Fruit fly (Drosophila melanogaster) S2 (cell line): ENCODE measurements around the gene mio.

Experiments
- CG8478 ChIP-seq: fragments of >200 bp; optimal IDR thresholded peaks from 2 replicates; lab custom pipeline; 2018
- CTCF ChIP-seq, 2 experiments: fragments of >200 bp; optimal IDR thresholded peaks; 2 replicates each; lab custom pipeline; 2018

mio gene

dm6 chr2L:2217067-2217684 lies at the start of gene mio, which contains the start of the genes CG15386 and CG42371:
Gene mio (plus strand): TSS chr2L:2217290.
Gene CG15386 (minus strand): TSS chr2L:2217246.
Gene CG42371 (minus strand): TSS chr2L:2217246.
- TF ChIP-seq CG8478 (lab: Kevin White, UChicago) (no peak), CTCF (optimal IDR thresholded peaks at IDR 0.05; lab: Kevin White, UChicago) (no peak)

DNA sequence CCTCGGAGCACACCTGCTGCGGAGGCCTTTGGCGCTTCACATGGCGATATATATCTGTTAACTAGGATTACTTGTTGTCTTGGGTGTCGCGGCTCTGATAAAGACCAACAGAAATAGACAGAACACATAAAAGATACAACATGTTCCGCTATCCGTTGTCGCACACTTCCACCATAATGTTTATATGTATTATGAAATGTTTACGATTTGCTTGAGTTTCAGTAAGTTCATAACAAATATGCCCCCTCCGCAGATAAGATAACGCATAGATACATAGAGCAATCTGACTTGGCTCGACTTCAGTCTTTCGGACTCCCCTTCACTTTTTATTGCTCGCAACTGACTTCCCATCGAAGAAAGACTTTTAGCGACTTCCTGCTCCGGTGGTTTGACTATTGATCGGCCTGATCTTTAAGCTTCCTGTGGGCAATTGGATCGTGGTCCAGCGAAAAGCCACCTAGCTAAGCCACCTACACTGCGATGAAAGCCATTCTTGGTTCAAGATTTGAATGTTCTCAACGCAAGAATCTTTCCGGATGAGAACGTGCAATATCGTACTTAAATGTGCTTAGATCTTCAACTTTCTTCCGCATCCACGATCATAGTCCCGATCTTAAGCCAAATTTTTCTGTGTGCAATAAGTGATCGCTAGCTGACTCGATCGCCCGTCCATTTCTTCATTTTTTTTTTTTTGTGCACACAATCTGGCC lies 48.8 kb upstream of the mio start:
- TF ChIP-seq CTCF (optimal IDR thresholded peaks at IDR 0.05; lab: Kevin White, UChicago) (no peak), CG8478 (lab: Kevin White, UChicago) (no peak)

- TF ChIP-seq CTCF (optimal IDR thresholded peaks at IDR 0.05; lab: Kevin White, UChicago) (no peak), CG8478 (lab: Kevin White, UChicago) (no peak)
These were observed 48.1 kb upstream of the mio start for dm6 chr2L:2168894-2169456.

dm6 chr2L:2171366-2172078 lies 45.6 kb upstream of the mio start:
- TF ChIP-seq CG8478 (lab: Kevin White, UChicago) = no peak
- no peak for TF ChIP-seq CTCF (optimal IDR thresholded peaks at IDR 0.05; lab: Kevin White, UChicago)

- TF ChIP-seq CTCF (optimal IDR thresholded peaks at IDR 0.05; lab: Kevin White, UChicago) (no peak), CG8478 (lab: Kevin White, UChicago) (no peak)
These were observed 44.5 kb upstream of the mio start for dm6 chr2L:2172460-2173121.

DNA sequence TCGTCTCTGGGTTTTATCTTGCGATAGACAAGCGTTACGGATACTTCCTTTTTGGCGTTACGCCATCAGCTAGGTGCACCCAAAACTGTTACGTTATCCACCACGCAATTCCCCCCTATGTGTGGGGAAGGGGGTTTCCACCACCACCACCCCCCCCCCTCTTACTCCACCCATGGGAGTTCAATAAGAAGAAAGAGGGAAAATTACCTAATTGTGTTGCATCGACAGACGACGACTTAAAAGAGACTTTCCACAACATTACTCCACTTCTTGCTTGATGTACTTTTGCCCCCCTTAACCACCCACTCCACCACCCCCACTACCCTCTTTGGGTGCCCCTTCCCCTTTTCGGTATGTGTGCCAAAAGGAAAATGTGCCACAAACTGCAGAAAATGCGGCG lies 43.9 kb upstream of the mio start:
- TF ChIP-seq CG8478 (lab: Kevin White, UChicago) = no peak
- TF ChIP-seq CTCF (optimal IDR thresholded peaks at IDR 0.05; lab: Kevin White, UChicago) = no peak

dm6 chr2L:2173604-2174003 lies 43.5 kb upstream of the mio start:
- no peak for TF ChIP-seq CTCF (optimal IDR thresholded peaks at IDR 0.05; lab: Kevin White, UChicago)

- TF ChIP-seq CG8478 (lab: Kevin White, UChicago) (no peak), CTCF (optimal IDR thresholded peaks at IDR 0.05; lab: Kevin White, UChicago) (no peak)
These were observed 41.8 kb upstream of the mio start for dm6 chr2L:2175090-2175830.

dm6 chr2L:2175930-2176643 lies 41.0 kb upstream of the mio start:
- TF ChIP-seq CTCF (optimal IDR thresholded peaks at IDR 0.05; lab: Kevin White, UChicago) (no peak), CG8478 (lab: Kevin White, UChicago) (no peak)

DNA sequence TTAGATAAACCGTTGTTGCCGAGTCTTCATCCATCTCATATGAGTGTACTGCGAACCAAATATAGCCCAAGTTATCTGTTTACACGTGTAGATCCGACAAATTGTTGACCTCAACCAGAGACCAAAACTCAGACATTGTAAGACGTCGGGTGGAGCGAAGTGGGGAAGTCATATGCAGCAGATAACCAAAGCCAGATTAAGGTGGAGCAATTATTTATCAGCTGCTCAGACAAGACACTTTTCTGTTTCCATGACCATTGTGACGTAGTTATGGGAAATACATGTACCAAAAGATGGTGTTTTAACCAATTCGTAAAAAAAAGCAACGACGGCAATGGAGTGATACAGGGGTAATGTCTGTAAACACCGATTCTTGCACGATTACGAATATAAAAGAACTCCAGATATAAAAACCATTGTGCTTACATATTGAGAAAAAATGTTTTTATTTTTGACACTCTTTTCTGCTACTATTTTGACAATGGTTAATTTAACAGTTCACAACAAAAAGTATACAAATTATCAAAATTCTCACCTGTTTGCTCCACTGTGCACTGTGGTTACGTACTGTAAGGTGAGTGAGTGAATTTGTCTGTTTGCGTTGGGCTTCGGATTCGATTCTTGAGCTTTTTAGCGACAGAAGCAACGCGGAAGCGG lies 39.6 kb upstream of the mio start:
- TF ChIP-seq CTCF (optimal IDR thresholded peaks at IDR 0.05; lab: Kevin White, UChicago) (no peak), CG8478 (lab: Kevin White, UChicago) (no peak)

DNA sequence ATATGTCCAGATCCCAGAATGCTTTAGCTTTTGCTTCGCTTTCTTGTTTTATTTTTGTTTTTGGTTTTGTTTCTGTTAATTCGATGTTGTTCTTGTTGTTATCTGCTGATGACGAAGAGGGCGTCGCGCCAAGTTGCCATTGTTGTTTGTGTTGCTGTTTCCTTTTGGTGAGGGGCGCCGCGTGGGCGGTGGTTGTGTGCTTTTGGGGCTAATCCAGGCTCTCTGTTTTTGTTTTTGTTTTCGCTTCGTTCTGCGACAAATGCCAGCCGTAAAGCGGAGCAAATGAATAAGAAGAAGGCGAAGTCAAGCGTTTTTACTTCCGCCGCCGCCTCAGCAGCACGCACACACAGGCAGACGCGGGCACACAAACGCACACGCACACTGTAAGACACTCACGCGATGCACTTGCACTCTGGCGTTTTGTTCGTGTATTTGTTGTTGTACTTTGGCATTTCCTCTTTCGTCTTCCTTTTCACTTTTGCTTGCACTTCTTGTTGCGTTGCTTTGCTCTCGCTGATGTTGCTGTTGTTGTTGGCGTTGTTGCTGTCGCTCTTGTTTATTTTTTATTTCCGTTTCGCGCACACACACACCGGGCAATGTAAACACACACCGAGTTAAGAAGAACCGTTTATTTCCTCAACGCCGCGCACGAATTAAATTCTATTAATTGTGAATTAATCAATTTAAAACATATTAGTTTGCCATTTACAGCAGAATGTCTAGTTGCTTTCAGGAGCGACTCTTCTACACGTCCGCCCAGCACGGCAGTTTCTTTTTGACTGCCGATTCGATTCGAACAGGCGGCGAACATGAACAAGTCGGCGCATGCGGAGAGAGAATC lies 38.9 kb upstream of the mio start, which contains the start of gene aop:
TSS of gene aop (minus strand) at position 786 of the 841 bp plus-strand sequence.
- TF ChIP-seq CG8478 (lab: Kevin White, UChicago) (no peak), CTCF (optimal IDR thresholded peaks at IDR 0.05; lab: Kevin White, UChicago) (no peak)

dm6 chr2L:2178810-2179143 lies 38.3 kb upstream of the mio start:
- TF ChIP-seq CTCF (optimal IDR thresholded peaks at IDR 0.05; lab: Kevin White, UChicago) (no peak), CG8478 (lab: Kevin White, UChicago) (no peak)
